Worm (Caenorhabditis elegans): ENCODE results near the gene F26C11.4.

F26C11.4 gene

ce11 chrII:9914999-9915398 lies 1.1 kb downstream of the F26C11.4 start, which contains the start of gene F26C11.3:
Gene F26C11.3, minus strand, starts transcription at chrII:9915099.
- TF ChIP-seq dmd-4 (tag; optimal IDR thresholded peaks at IDR 0.05) (no peak), F13H6.1 (tag; optimal IDR thresholded peaks at IDR 0.05) (no peak), unc-39 (tag; optimal IDR thresholded peaks at IDR 0.05) (no peak), peb-1 (tag; optimal IDR thresholded peaks at IDR 0.05) (no peak), nhr-12 (tag; optimal IDR thresholded peaks at IDR 0.05) (no peak), lin-39 (tag; optimal IDR thresholded peaks at IDR 0.05) (no peak), elt-3 (tag; optimal IDR thresholded peaks at IDR 0.05) (no peak), aly-2 (tag; optimal IDR thresholded peaks at IDR 0.05) (no peak), blmp-1 (tag; optimal IDR thresholded peaks at IDR 0.05; ENCODE audit: insufficient read depth) (no peak), nhr-23 (tag; optimal IDR thresholded peaks at IDR 0.05) (no peak)

DNA sequence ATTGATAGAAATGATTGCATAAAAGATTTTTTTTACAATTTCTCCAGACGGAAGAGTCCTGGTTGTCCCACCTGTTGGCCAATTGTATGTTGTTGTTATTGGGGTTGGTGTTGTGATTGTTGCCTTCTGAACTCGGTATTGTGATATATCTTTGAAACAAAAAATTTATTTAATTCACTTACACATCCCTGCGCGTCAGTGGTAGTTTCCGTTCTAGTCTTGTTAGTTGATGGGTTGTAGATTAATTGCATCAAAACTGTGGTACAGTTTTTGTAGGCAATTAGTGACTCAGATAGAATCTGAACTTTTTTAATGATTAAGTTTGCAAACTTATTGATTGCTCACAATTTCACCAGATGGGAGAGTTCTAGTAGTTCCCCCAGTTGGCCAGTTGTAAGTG lies 11.6 kb downstream of the F26C11.4 start:
- TF ChIP-seq alr-1 (tag; optimal IDR thresholded peaks at IDR 0.05): no peak
- TF ChIP-seq unc-55 (GFP tag; optimal IDR thresholded peaks at IDR 0.05): no peak
- TF ChIP-seq mab-5 (tag; optimal IDR thresholded peaks at IDR 0.05): no peak
- TF ChIP-seq gmeb-1 (tag; optimal IDR thresholded peaks at IDR 0.05): no peak
- TF ChIP-seq sma-9 (GFP tag; optimal IDR thresholded peaks at IDR 0.05): no peak
- no peak for TF ChIP-seq sma-9 (tag; optimal IDR thresholded peaks at IDR 0.05)
- no peak for TF ChIP-seq nhr-21 (tag; optimal IDR thresholded peaks at IDR 0.05)
- TF ChIP-seq sma-3 (GFP tag; optimal IDR thresholded peaks at IDR 0.05): no peak
- TF ChIP-seq nhr-129 (tag; optimal IDR thresholded peaks at IDR 0.05): no peak
- TF ChIP-seq lin-39 (tag; optimal IDR thresholded peaks at IDR 0.05): no peak
- no peak for TF ChIP-seq nhr-77 (tag; optimal IDR thresholded peaks at IDR 0.05)
- no peak for TF ChIP-seq unc-39 (tag; optimal IDR thresholded peaks at IDR 0.05)
- no peak for TF ChIP-seq nhr-10 (tag; optimal IDR thresholded peaks at IDR 0.05)
- TF ChIP-seq nhr-23 (tag; optimal IDR thresholded peaks at IDR 0.05): no peak
- no peak for TF ChIP-seq nhr-6 (tag; optimal IDR thresholded peaks at IDR 0.05)
- no peak for TF ChIP-seq lin-13 (GFP tag; optimal IDR thresholded peaks at IDR 0.05)

ce11 chrII:9900276-9900675 lies 15.8 kb downstream of the F26C11.4 start, which contains the start of gene unc-4:
Gene unc-4, minus strand, starts transcription at chrII:9900376.
- no peak for TF ChIP-seq mab-5 (tag; optimal IDR thresholded peaks at IDR 0.05)
- TF ChIP-seq ama-1 (optimal IDR thresholded peaks at IDR 0.05): no peak
- TF ChIP-seq alr-1 (tag; optimal IDR thresholded peaks at IDR 0.05): no peak
- no peak for TF ChIP-seq elt-3 (tag; optimal IDR thresholded peaks at IDR 0.05)
- TF ChIP-seq crh-2 (tag; optimal IDR thresholded peaks at IDR 0.05): no peak
- TF ChIP-seq ceh-16 (tag; optimal IDR thresholded peaks at IDR 0.05): no peak
- TF ChIP-seq egl-27 (tag; optimal IDR thresholded peaks at IDR 0.05): no peak
- TF ChIP-seq snpc-4 (tag; optimal IDR thresholded peaks at IDR 0.05): no peak
- no peak for TF ChIP-seq sem-4 (tag; optimal IDR thresholded peaks at IDR 0.05)
- no peak for TF ChIP-seq ztf-1 (GFP tag; conservative IDR thresholded peaks at IDR 0.05)
- no peak for TF ChIP-seq nhr-21 (tag; optimal IDR thresholded peaks at IDR 0.05)
- no peak for TF ChIP-seq lin-11 (tag; optimal IDR thresholded peaks at IDR 0.05)
- no peak for TF ChIP-seq unc-55 (GFP tag; optimal IDR thresholded peaks at IDR 0.05)
- no peak for TF ChIP-seq lin-13 (GFP tag; optimal IDR thresholded peaks at IDR 0.05)
- no peak for TF ChIP-seq Y55F3AM.14 (GFP tag; optimal IDR thresholded peaks at IDR 0.05)
- no peak for TF ChIP-seq nhr-10 (tag; optimal IDR thresholded peaks at IDR 0.05)

- no peak for TF ChIP-seq ceh-82 (tag; optimal IDR thresholded peaks at IDR 0.05)
These were observed 17.3 kb downstream of the F26C11.4 start for ce11 chrII:9898744-9899143.

DNA sequence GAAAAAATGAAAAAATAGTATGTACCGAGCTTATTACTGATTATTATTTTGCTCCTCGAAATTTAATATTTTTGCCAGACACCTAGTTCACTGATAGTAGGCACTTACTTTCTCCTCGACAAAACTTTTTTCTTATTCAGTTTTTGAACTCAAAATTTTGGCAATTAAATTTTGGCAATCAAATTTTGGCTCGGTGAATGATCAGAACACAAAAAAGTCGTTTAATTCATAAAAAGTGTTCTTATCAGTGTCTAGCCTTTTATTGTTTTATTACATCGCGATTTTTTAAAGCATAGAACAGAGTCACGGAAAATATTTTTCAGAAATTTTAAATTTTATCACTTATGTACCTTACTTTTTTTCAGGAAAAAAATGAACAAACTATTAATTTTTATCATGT lies 20.9 kb downstream of the F26C11.4 start:
- TF ChIP-seq R02D3.7 (tag; optimal IDR thresholded peaks at IDR 0.05) (no peak), sma-3 (GFP tag; optimal IDR thresholded peaks at IDR 0.05) (no peak), F13H6.1 (tag; optimal IDR thresholded peaks at IDR 0.05) (no peak), nhr-237 (tag; optimal IDR thresholded peaks at IDR 0.05) (no peak)

- no peak for TF ChIP-seq unc-62 (GFP tag; optimal IDR thresholded peaks at IDR 0.05)
- TF ChIP-seq Y55F3AM.14 (GFP tag; optimal IDR thresholded peaks at IDR 0.05): no peak
- no peak for TF ChIP-seq mab-5 (tag; optimal IDR thresholded peaks at IDR 0.05)
- no peak for TF ChIP-seq ztf-11 (tag; optimal IDR thresholded peaks at IDR 0.05)
- TF ChIP-seq nhr-10 (tag; optimal IDR thresholded peaks at IDR 0.05): no peak
- no peak for TF ChIP-seq peb-1 (tag; optimal IDR thresholded peaks at IDR 0.05)
- no peak for TF ChIP-seq ceh-82 (tag; optimal IDR thresholded peaks at IDR 0.05)
- TF ChIP-seq lin-13 (GFP tag; optimal IDR thresholded peaks at IDR 0.05): no peak
- TF ChIP-seq lsy-2 (tag; optimal IDR thresholded peaks at IDR 0.05): no peak
These were observed 21.6 kb downstream of the F26C11.4 start, which contains the start of gene F26C11.1 for ce11 chrII:9894435-9894834. Gene F26C11.1, plus strand, starts transcription at chrII:9894735.

Measured in whole organism, L2 larva.